Worm (Caenorhabditis elegans): ENCODE data around the gene srj-27.
"Not testable (repeated sequence)": the region's sequence is repeated elsewhere in the genome, so short reads cannot be mapped to it uniquely, and the experiment has no call there.

The srj-27 gene

DNA sequence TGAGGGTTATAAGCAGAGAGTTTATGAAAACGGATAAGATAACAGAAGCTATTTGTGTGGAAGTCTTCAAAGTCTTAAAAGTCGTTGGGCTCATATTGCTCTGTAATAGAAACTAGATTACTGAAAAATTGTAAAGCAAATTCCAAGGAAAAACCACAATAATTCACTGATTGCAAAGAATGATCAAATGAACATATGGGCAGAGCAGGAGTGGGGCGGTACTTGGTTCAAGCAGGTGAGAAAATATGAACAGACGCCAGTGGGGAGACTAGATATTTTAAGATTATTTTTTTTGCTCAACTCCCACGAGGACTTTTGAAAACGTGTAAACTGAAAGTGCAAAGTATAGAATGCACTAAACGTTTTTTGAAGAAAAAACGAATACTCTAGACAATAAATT lies 5.1 kb upstream of the srj-27 start, which contains the start of gene str-171:
Gene str-171, minus strand, starts transcription at position 101 of the 400 bp plus-strand sequence.
- TF ChIP-seq zfp-3 (GFP tag; conservative IDR thresholded peaks at IDR 0.05), result no peak
- TF ChIP-seq dve-1 (tag; optimal IDR thresholded peaks at IDR 0.05; ENCODE audit: insufficient read depth), result no peak
- no peak for TF ChIP-seq lsy-2 (tag; optimal IDR thresholded peaks at IDR 0.05)
- no peak for TF ChIP-seq Y5F2A.4 (GFP tag; optimal IDR thresholded peaks at IDR 0.05)
- TF ChIP-seq ztf-11 (tag; optimal IDR thresholded peaks at IDR 0.05), result no peak
- TF ChIP-seq skn-1 (tag; optimal IDR thresholded peaks at IDR 0.05), result no peak
- TF ChIP-seq unc-39 (tag; optimal IDR thresholded peaks at IDR 0.05), result no peak
- TF ChIP-seq duxl-1 (tag; optimal IDR thresholded peaks at IDR 0.05; ENCODE audit: poor library complexity), result no peak
- no peak for TF ChIP-seq nhr-102 (tag; optimal IDR thresholded peaks at IDR 0.05)
- TF ChIP-seq nhr-237 (tag; optimal IDR thresholded peaks at IDR 0.05), result no peak
- TF ChIP-seq arid-1 (GFP tag; conservative IDR thresholded peaks at IDR 0.05), result no peak
- TF ChIP-seq php-3 (GFP tag; IDR thresholded peaks at IDR 0.05), result no peak
- TF ChIP-seq mxl-2 (GFP tag; conservative IDR thresholded peaks at IDR 0.05), result no peak
- no peak for TF ChIP-seq aha-1 (tag)
- no peak for TF ChIP-seq lin-29 (GFP tag; IDR thresholded peaks at IDR 0.05)
- TF ChIP-seq zip-2 (tag; optimal IDR thresholded peaks at IDR 0.05), result no peak

ce11 chrV:15127955-15128354 lies 642 bp upstream of the srj-27 start, which contains the start of gene srr-7:
Gene srr-7 (plus strand): TSS chrV:15128255.
- no peak for TF ChIP-seq fkh-10 (GFP tag; optimal IDR thresholded peaks at IDR 0.05)
- TF ChIP-seq nhr-11 (tag; optimal IDR thresholded peaks at IDR 0.05), result no peak
- TF ChIP-seq hif-1 (tag; optimal IDR thresholded peaks at IDR 0.05), result no peak
- TF ChIP-seq rbr-2 (tag; optimal IDR thresholded peaks at IDR 0.05), result no peak
- no peak for TF ChIP-seq unc-39 (tag; optimal IDR thresholded peaks at IDR 0.05)
- no peak for TF ChIP-seq vab-7 (GFP tag; IDR thresholded peaks at IDR 0.05)
- TF ChIP-seq hlh-11 (tag; optimal IDR thresholded peaks at IDR 0.05), result no peak
- TF ChIP-seq T20F7.1 (GFP tag; optimal IDR thresholded peaks at IDR 0.05), result no peak

DNA sequence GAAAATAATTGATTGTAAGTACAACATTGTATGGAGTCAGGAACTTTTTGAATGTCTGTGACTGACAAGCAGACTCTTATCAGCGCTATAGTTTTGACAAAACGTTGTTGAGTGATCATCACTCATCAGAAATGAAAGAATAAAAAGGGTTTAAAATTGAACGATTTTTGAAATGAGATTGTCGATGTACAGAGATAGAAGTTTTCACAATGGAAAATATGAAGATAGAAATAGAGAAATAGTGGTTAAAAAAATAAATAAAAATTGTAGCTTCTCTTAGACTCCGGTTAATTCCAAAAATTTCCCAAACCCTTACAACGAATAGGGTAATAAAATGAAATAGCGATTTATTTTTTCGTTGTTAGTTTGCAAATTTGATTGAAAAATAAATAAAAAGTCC lies 2.2 kb downstream of the srj-27 start, which contains the start of gene ugt-30:
Gene ugt-30, minus strand, starts transcription at position 101 of the 400 bp plus-strand sequence.
- peak; percentile 40; the same call in 1 of the 2 replicates for TF ChIP-seq dmd-6 (GFP tag; IDR thresholded peaks at IDR 0.05)

DNA sequence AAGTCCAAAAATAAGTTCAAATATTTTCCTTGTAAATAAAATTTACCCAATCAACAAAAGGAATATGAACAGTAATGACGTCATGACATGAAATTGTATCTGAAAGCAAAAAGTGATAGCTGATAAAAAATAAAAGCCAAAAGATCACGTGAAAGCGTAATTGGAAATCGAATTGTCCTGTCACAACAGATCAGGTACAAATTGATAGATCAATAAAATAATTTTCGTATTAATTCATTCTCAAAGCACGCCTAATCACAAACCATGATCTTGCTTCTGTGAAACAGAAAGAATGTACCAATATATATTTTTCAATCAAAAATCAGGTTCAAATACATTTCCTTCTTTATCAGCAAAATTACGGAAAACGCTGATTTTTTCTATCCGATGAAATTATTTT lies 7.8 kb downstream of the srj-27 start, which contains the start of gene flor-1:
Gene flor-1, minus strand, starts transcription at position 101 of the 400 bp plus-strand sequence.
- no peak for TF ChIP-seq pqm-1 (tag; optimal IDR thresholded peaks at IDR 0.05)
- TF ChIP-seq dve-1 (tag; optimal IDR thresholded peaks at IDR 0.05; ENCODE audit: insufficient read depth), result peak; percentile 20

- TF ChIP-seq F44E2.7 (GFP tag; IDR thresholded peaks at IDR 0.05); daf-16 (GFP tag; optimal IDR thresholded peaks at IDR 0.05); daf-16 (tag; optimal IDR thresholded peaks at IDR 0.05); T26A8.4 (GFP tag; IDR thresholded peaks at IDR 0.05): not testable (repeated sequence)
These were observed 11.3 kb downstream of the srj-27 start, which contains the start of gene T01G5.8 for ce11 chrV:15115968-15116367. Gene T01G5.8 (plus strand): TSS chrV:15116268.

- TF ChIP-seq lsy-2 (tag; optimal IDR thresholded peaks at IDR 0.05), result no peak
- no peak for TF ChIP-seq tra-1 (GFP tag; IDR thresholded peaks at IDR 0.05)
- TF ChIP-seq nhr-237 (tag; optimal IDR thresholded peaks at IDR 0.05), result no peak
- no peak for TF ChIP-seq lin-13 (GFP tag; optimal IDR thresholded peaks at IDR 0.05)
- no peak for TF ChIP-seq duxl-1 (tag; optimal IDR thresholded peaks at IDR 0.05; ENCODE audit: poor library complexity)
- TF ChIP-seq Y75B8A.6 (GFP tag; IDR thresholded peaks at IDR 0.05), result no peak
- no peak for TF ChIP-seq lir-3 (tag; optimal IDR thresholded peaks at IDR 0.05)
- no peak for TF ChIP-seq unc-62 (GFP tag; optimal IDR thresholded peaks at IDR 0.05 in 1 of 2)
- no peak for TF ChIP-seq unc-62 (tag; optimal IDR thresholded peaks at IDR 0.05)
- TF ChIP-seq ceh-62 (tag; optimal IDR thresholded peaks at IDR 0.05), result no peak
- no peak for TF ChIP-seq nhr-41 (GFP tag; IDR thresholded peaks at IDR 0.05)
- TF ChIP-seq ztf-7 (tag; optimal IDR thresholded peaks at IDR 0.05), result no peak
- no peak for TF ChIP-seq nhr-28 (tag; optimal IDR thresholded peaks at IDR 0.05)
- TF ChIP-seq zip-2 (tag; optimal IDR thresholded peaks at IDR 0.05), result no peak
- no peak for TF ChIP-seq zip-11 (GFP tag; IDR thresholded peaks at IDR 0.05)
- no peak for TF ChIP-seq nhr-76 (tag; optimal IDR thresholded peaks at IDR 0.05)
- TF ChIP-seq F49E8.2 (tag; optimal IDR thresholded peaks at IDR 0.05; ENCODE audit: borderline replicate concordance), result no peak
- no peak for TF ChIP-seq vab-7 (GFP tag; IDR thresholded peaks at IDR 0.05)
These were observed 13.3 kb downstream of the srj-27 start, which contains the start of gene T01G5.6 for ce11 chrV:15113992-15114391. Gene T01G5.6 (minus strand): TSS chrV:15114092.
